Worm (Caenorhabditis elegans): ENCODE data around the gene pqn-68.

ce11 chrV:12967110-12967509, 14.7 kb downstream of the pqn-68 start, which contains the start of gene R186.3:
- TF ChIP-seq hmbx-1 (tag; optimal IDR thresholded peaks at IDR 0.05) (no peak), scrt-1 (GFP tag; IDR thresholded peaks at IDR 0.05) (no peak), ama-1 (optimal IDR thresholded peaks at IDR 0.05) (no peak), aly-1 (tag; optimal IDR thresholded peaks at IDR 0.05) (no peak), tbx-37 (GFP tag; conservative IDR thresholded peaks at IDR 0.05) (no peak), ets-7 (tag; optimal IDR thresholded peaks at IDR 0.05) (no peak), tbx-11 (GFP tag; IDR thresholded peaks at IDR 0.05) (no peak), tra-4 (tag; optimal IDR thresholded peaks at IDR 0.05) (no peak), flt-1 (GFP tag; IDR thresholded peaks at IDR 0.05) (no peak), B0310.2 (tag; optimal IDR thresholded peaks at IDR 0.05) (no peak), F13C5.2 (tag; optimal IDR thresholded peaks at IDR 0.05) (no peak)
